Fruit fly (Drosophila melanogaster): ENCODE data around the gene PSMG1.

The PSMG1 gene

DNA sequence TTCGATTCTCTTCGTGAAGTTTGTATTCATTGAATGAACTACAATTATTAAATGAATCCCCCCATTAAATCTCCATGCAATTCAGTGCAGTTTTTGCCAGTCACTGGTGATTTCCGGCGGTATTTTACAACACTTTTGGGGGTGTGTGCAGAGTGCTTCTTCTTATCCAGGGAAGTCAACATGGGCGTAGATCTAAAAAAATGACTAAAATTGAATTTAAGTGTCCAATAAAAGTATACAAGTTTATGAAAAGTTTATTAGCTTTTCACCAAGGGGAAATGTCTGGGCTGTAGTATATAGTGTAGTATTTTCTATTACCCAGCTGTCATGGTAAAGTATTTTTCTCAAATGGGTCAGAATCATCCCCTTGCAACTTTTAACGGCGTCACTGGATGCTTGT, 2.6 kb downstream of the PSMG1 start, which contains the start of gene Hpf1 (continued):
- TF ChIP-seq Nf-YC (tag; optimal IDR thresholded peaks at IDR 0.05) (peak; percentile 90), CG17361 (GFP tag; IDR thresholded peaks at IDR 0.05) (peak; percentile 99), CG11723 (GFP tag; optimal IDR thresholded peaks at IDR 0.05) (peak; percentile 95), org-1 (GFP tag; optimal IDR thresholded peaks at IDR 0.05) (peak; percentile 97), CG30020 (tag; optimal IDR thresholded peaks at IDR 0.05) (peak; percentile 85), tna (GFP tag; IDR thresholded peaks at IDR 0.05; ENCODE audit: partially characterized antibody) (no peak), CG7372 (GFP tag; IDR thresholded peaks at IDR 0.05) (peak; percentile 98), btn (GFP tag; optimal IDR thresholded peaks at IDR 0.05) (peak; percentile 95), Antp (GFP tag; optimal IDR thresholded peaks at IDR 0.05) (peak; percentile 99), Ravus (GFP tag; IDR thresholded peaks at IDR 0.05) (peak; percentile 93), dati (GFP tag; IDR thresholded peaks at IDR 0.05) (peak; percentile 93), Rx (GFP tag; IDR thresholded peaks at IDR 0.05) (peak; percentile 95), Sry-β (GFP tag; optimal IDR thresholded peaks at IDR 0.05) (peak; percentile 65), CG12104 (GFP tag; optimal IDR thresholded peaks at IDR 0.05) (peak; percentile 95), gt (GFP tag; IDR thresholded peaks at IDR 0.05) (peak; percentile 91), Xrp1 (GFP tag; IDR thresholded peaks at IDR 0.05) (peak; percentile 99), ERR (GFP tag; optimal IDR thresholded peaks at IDR 0.05) (peak; percentile 97), CG12236 (GFP tag; optimal IDR thresholded peaks at IDR 0.05) (peak; percentile 98), bab2 (GFP tag; optimal IDR thresholded peaks at IDR 0.05) (peak; percentile 99), CG10274 (GFP tag; optimal IDR thresholded peaks at IDR 0.05) (peak; percentile 93), CG42726 (GFP tag; IDR thresholded peaks at IDR 0.05; ENCODE audit: partially characterized antibody) (0 out of 2 replicates have a peak, but pooled peaks have one; percentile 29), CG12942 (GFP tag; optimal IDR thresholded peaks at IDR 0.05) (peak; percentile 97), fd64A (GFP tag; optimal IDR thresholded peaks at IDR 0.05) (peak; percentile 93), CG16815 (GFP tag; optimal IDR thresholded peaks at IDR 0.05) (peak; percentile 98), Bgb (GFP tag; IDR thresholded peaks at IDR 0.05; ENCODE audit: partially characterized antibody) (0 out of 2 replicates have a peak, but pooled peaks have one; percentile 16), Kr (GFP tag; optimal IDR thresholded peaks at IDR 0.05) (peak; percentile 4), CG14014 (GFP tag; IDR thresholded peaks at IDR 0.05) (peak; percentile 98), Hr39 (optimal IDR thresholded peaks at IDR 0.05) (no peak), Deaf1 (tag; optimal IDR thresholded peaks at IDR 0.05) (peak; percentile 85), CG8944 (GFP tag; optimal IDR thresholded peaks at IDR 0.05) (peak; percentile 99), ci (GFP tag; IDR thresholded peaks at IDR 0.05) (peak; percentile 98), CG17568 (GFP tag; optimal IDR thresholded peaks at IDR 0.05) (peak; percentile 97), CG17612 (GFP tag; IDR thresholded peaks at IDR 0.05) (peak; percentile 95), CG13624 (GFP tag; optimal IDR thresholded peaks at IDR 0.05) (peak; percentile 99), Elba2 (GFP tag; optimal IDR thresholded peaks at IDR 0.05) (peak; percentile 78), Fer3 (tag; optimal IDR thresholded peaks at IDR 0.05) (peak; percentile 98), grau (tag; optimal IDR thresholded peaks at IDR 0.05) (peak; percentile 98), CG14441 (GFP tag; IDR thresholded peaks at IDR 0.05) (peak; percentile 99), CG6765 (GFP tag; optimal IDR thresholded peaks at IDR 0.05) (peak; percentile 98), rib (GFP tag; IDR thresholded peaks at IDR 0.05) (peak; percentile 97), sc (optimal IDR thresholded peaks at IDR 0.05) (no peak), sc (GFP tag; optimal IDR thresholded peaks at IDR 0.05) (peak; percentile 93), Mad (GFP tag; optimal IDR thresholded peaks at IDR 0.05) (peak; percentile 98), CG8924 (tag; optimal IDR thresholded peaks at IDR 0.05) (peak; percentile 98), CG31224 (GFP tag; IDR thresholded peaks at IDR 0.05) (peak; percentile 95), sob (GFP tag; IDR thresholded peaks at IDR 0.05) (peak; percentile 98), C15 (GFP tag; IDR thresholded peaks at IDR 0.05) (peak; percentile 94), gcm2 (GFP tag; optimal IDR thresholded peaks at IDR 0.05) (peak; percentile 96), maf-S (GFP tag; optimal IDR thresholded peaks at IDR 0.05) (peak; percentile 98), CG11085 (GFP tag; IDR thresholded peaks at IDR 0.05) (peak; percentile 96), Hmx (GFP tag; optimal IDR thresholded peaks at IDR 0.05) (peak; percentile 95), D19A (tag; optimal IDR thresholded peaks at IDR 0.05) (peak; percentile 94), CG18764 (GFP tag; optimal IDR thresholded peaks at IDR 0.05) (peak; percentile 97)

Measured in whole organism, embryonic.